Worm (Caenorhabditis elegans) whole organism, L3 larva: Measurements from ENCODE around the gene F18E3.10.

Source experiments
- ZK546.5 ChIP-seq: sonication (generic microtip); optimal IDR thresholded peaks from 2 replicates; lab custom pipeline; 2017; ENCODE audit warnings: missing biosample characterization, missing genetic modification characterization
- aly-2 ChIP-seq: fragments of 150-350 bp; optimal IDR thresholded peaks from 2 replicates; lab custom pipeline; 2014; ENCODE audit warnings: missing biosample characterization, missing genetic modification characterization
- ceh-16 ChIP-seq: sonication (generic microtip); optimal IDR thresholded peaks from 2 replicates; lab custom pipeline; 2017; ENCODE audit warnings: missing biosample characterization, missing genetic modification characterization
- ceh-9 ChIP-seq: sonication (generic microtip); optimal IDR thresholded peaks from 2 replicates; lab custom pipeline; 2018; ENCODE audit warnings: missing biosample characterization, missing genetic modification characterization
- daf-12 ChIP-seq: fragments of 150-350 bp; optimal IDR thresholded peaks from 2 replicates; lab custom pipeline; 2014; ENCODE audit warnings: missing biosample characterization, missing genetic modification reagents, missing genetic modification characterization
- egl-27 ChIP-seq: sonication (generic microtip); optimal IDR thresholded peaks from 4 replicates; lab custom pipeline; 2017; ENCODE audit warnings: missing biosample characterization, missing genetic modification reagents, missing genetic modification characterization
- egl-5 ChIP-seq: fragments of 150-350 bp; optimal IDR thresholded peaks from 2 replicates; lab custom pipeline; 2017; ENCODE audit warnings: missing biosample characterization, missing genetic modification reagents, missing genetic modification characterization, inconsistent platforms
- elt-1 ChIP-seq: fragments of 150-350 bp; optimal IDR thresholded peaks from 2 replicates; lab custom pipeline; 2014; ENCODE audit warnings: missing biosample characterization, missing genetic modification characterization
- elt-2 ChIP-seq: sonication (generic microtip); optimal IDR thresholded peaks from 2 replicates; lab custom pipeline; 2016; ENCODE audit warnings: missing genetic modification reagents, mild to moderate bottlenecking, missing genetic modification characterization, missing compliant biosample characterization
- elt-3 ChIP-seq, 3 experiments: fragments of 150-350 bp in 1 of 3; sonication (generic microtip) in 2 of 3; optimal IDR thresholded peaks; 2 replicates in 2 of 3; 4 replicates in 1 of 3; lab custom pipeline; 2014 to 2017; ENCODE audit warnings: missing biosample characterization in 3 of 3, missing genetic modification characterization in 3 of 3
- eor-1 ChIP-seq, 2 experiments: fragments of 150-350 bp; optimal IDR thresholded peaks; 2 replicates each; lab custom pipeline; 2014 to 2018; ENCODE audit warnings: missing biosample characterization in 2 of 2, missing genetic modification characterization in 2 of 2
- fkh-10 ChIP-seq: sonication (generic microtip); optimal IDR thresholded peaks from 2 replicates; lab custom pipeline; 2017; ENCODE audit warnings: missing biosample characterization, missing genetic modification reagents, missing genetic modification characterization
- fkh-2 ChIP-seq: fragments of 150-350 bp; optimal IDR thresholded peaks from 2 replicates; lab custom pipeline; 2014; ENCODE audit warnings: missing biosample characterization, missing genetic modification reagents, missing genetic modification characterization
- fos-1 ChIP-seq: fragments of 150-350 bp; optimal IDR thresholded peaks from 2 replicates; lab custom pipeline; 2014; ENCODE audit warnings: missing biosample characterization, missing genetic modification characterization
- lin-15B ChIP-seq: fragments of 150-350 bp; optimal IDR thresholded peaks from 2 replicates; lab custom pipeline; 2014; ENCODE audit warnings: missing biosample characterization, missing genetic modification characterization
- lin-39 ChIP-seq: fragments of 150-350 bp; optimal IDR thresholded peaks from 2 replicates; lab custom pipeline; 2018; ENCODE audit warnings: missing biosample characterization, missing genetic modification reagents, missing genetic modification characterization
- lsy-12 ChIP-seq: sonication (generic microtip); optimal IDR thresholded peaks from 2 replicates; lab custom pipeline; 2016; ENCODE audit warnings: mild to moderate bottlenecking, missing genetic modification characterization, missing compliant biosample characterization
- nhr-11 ChIP-seq: fragments of 150-350 bp; optimal IDR thresholded peaks from 2 replicates; lab custom pipeline; 2014; ENCODE audit warnings: missing biosample characterization, missing genetic modification characterization
- nhr-12 ChIP-seq: fragments of 150-350 bp; optimal IDR thresholded peaks from 2 replicates; lab custom pipeline; 2014; ENCODE audit warnings: missing biosample characterization, missing genetic modification characterization
- nhr-23 ChIP-seq: fragments of 150-350 bp; optimal IDR thresholded peaks from 2 replicates; lab custom pipeline; 2014; ENCODE audit warnings: missing biosample characterization, missing genetic modification reagents, missing genetic modification characterization
- nhr-237 ChIP-seq: fragments of 150-350 bp; optimal IDR thresholded peaks from 2 replicates; lab custom pipeline; 2014; ENCODE audit warnings: missing biosample characterization, missing genetic modification characterization
- nhr-25 ChIP-seq: sonication (generic microtip); optimal IDR thresholded peaks from 2 replicates; lab custom pipeline; 2017; ENCODE audit warnings: missing biosample characterization, missing genetic modification characterization
- nhr-43 ChIP-seq: sonication (generic microtip); optimal IDR thresholded peaks from 2 replicates; lab custom pipeline; 2016; ENCODE audit warnings: mild to moderate bottlenecking, missing genetic modification characterization, missing compliant biosample characterization; ENCODE audit not compliant: poor library complexity, severe bottlenecking
- nhr-67 ChIP-seq: fragments of 150-350 bp; optimal IDR thresholded peaks from 2 replicates; lab custom pipeline; 2014; ENCODE audit warnings: missing biosample characterization, missing genetic modification characterization
- nhr-76 ChIP-seq: fragments of 150-350 bp; sonication (generic microtip); optimal IDR thresholded peaks from 5 replicates; lab custom pipeline; 2014; ENCODE audit warnings: missing biosample characterization, missing genetic modification characterization
- pha-4 ChIP-seq: fragments of 150-350 bp; optimal IDR thresholded peaks from 2 replicates; lab custom pipeline; 2014; ENCODE audit warnings: missing biosample characterization, missing genetic modification reagents, missing genetic modification characterization
- pqm-1 ChIP-seq: fragments of 150-350 bp; optimal IDR thresholded peaks from 2 replicates; lab custom pipeline; 2017; ENCODE audit warnings: missing biosample characterization, missing genetic modification characterization, inconsistent platforms
- sea-2 ChIP-seq: fragments of 150-350 bp; sonication (generic microtip); optimal IDR thresholded peaks from 4 replicates; lab custom pipeline; 2014; ENCODE audit warnings: missing biosample characterization, missing genetic modification reagents, missing genetic modification characterization
- snpc-4 ChIP-seq: fragments of 150-350 bp; optimal IDR thresholded peaks from 2 replicates; lab custom pipeline; 2014; ENCODE audit warnings: missing biosample characterization, missing genetic modification characterization
- tbx-2 ChIP-seq: sonication (generic microtip); optimal IDR thresholded peaks from 2 replicates; lab custom pipeline; 2016; ENCODE audit warnings: mild to moderate bottlenecking, missing genetic modification characterization, missing compliant biosample characterization
- unc-39 ChIP-seq: sonication (generic microtip); optimal IDR thresholded peaks from 4 replicates; lab custom pipeline; 2017; ENCODE audit warnings: missing biosample characterization, missing genetic modification characterization
- unc-62 ChIP-seq: fragments of 150-350 bp; sonication (generic microtip); optimal IDR thresholded peaks from 4 replicates; lab custom pipeline; 2014; ENCODE audit warnings: missing biosample characterization, missing genetic modification reagents, missing genetic modification characterization
- zag-1 ChIP-seq: fragments of 150-350 bp; optimal IDR thresholded peaks from 2 replicates; lab custom pipeline; 2014; ENCODE audit warnings: missing biosample characterization, missing genetic modification characterization
- ztf-4 ChIP-seq: fragments of 150-350 bp; optimal IDR thresholded peaks from 2 replicates; lab custom pipeline; 2014; ENCODE audit warnings: missing biosample characterization, missing genetic modification characterization

Gene F18E3.10

ce11 chrV:7386052-7386573, 38.1 kb downstream of the F18E3.10 start, which contains the start of gene srp-6:
TSS of gene srp-6 (minus strand) at chrV:7386102.
- TF ChIP-seq fkh-2 (tag; lab: Kevin White, UChicago) (no peak), nhr-237 (no peak), pha-4 (tag; lab: Kevin White, UChicago) (peak; percentile 1)
- TF ChIP-seq, all 47 proteins: peak for 1

- TF ChIP-seq elt-1 (no peak), elt-3 (tag; optimal IDR thresholded peaks at IDR 0.05; lab: Kevin White, UChicago) (no peak), unc-62 (no peak), ztf-4 (no peak), unc-39 (tag; lab: Kevin White, UChicago) (no peak), sea-2 (GFP tag; lab: Kevin White, UChicago) (no peak), aly-2 (tag; lab: Kevin White, UChicago) (no peak), daf-12 (tag; lab: Kevin White, UChicago) (no peak), ZK546.5 (no peak), egl-5 (tag; lab: Kevin White, UChicago) (no peak), nhr-76 (tag; lab: Kevin White, UChicago) (no peak), eor-1 (tag; optimal IDR thresholded peaks at IDR 0.05; lab: Kevin White, UChicago) (no peak), lsy-12 (tag; lab: Kevin White, UChicago) (no peak), snpc-4 (tag; lab: Kevin White, UChicago) (no peak), elt-2 (no peak), pqm-1 (no peak), nhr-11 (tag; lab: Kevin White, UChicago) (no peak), fos-1 (no peak), nhr-25 (no peak)
These were observed 43.2 kb downstream of the F18E3.10 start, which contains the start of gene C03G6.17 for ce11 chrV:7381008-7381407. TSS of gene C03G6.17 (minus strand) at chrV:7381108.

ce11 chrV:7379384-7379783, 44.9 kb downstream of the F18E3.10 start, which contains the start of gene srsx-24:
TSS of gene srsx-24 (minus strand) at chrV:7379484.
- TF ChIP-seq fkh-2 (tag; lab: Kevin White, UChicago) (no peak), elt-3 (tag; optimal IDR thresholded peaks at IDR 0.05; lab: Kevin White, UChicago) (no peak), nhr-67 (tag; lab: Kevin White, UChicago) (no peak), pqm-1 (no peak), nhr-12 (tag; lab: Kevin White, UChicago) (no peak), lin-39 (no peak), ceh-9 (tag; lab: Kevin White, UChicago) (no peak), nhr-23 (tag; lab: Kevin White, UChicago) (no peak), pha-4 (tag; lab: Kevin White, UChicago) (no peak), ztf-4 (no peak), ceh-16 (no peak), aly-2 (tag; lab: Kevin White, UChicago) (no peak), sea-2 (GFP tag; lab: Kevin White, UChicago) (no peak), nhr-43 (tag; lab: Kevin White, UChicago) (no peak), zag-1 (tag; lab: Kevin White, UChicago) (no peak)

- no peak for TF ChIP-seq lin-15B (tag; lab: Kevin White, UChicago)
- no peak for TF ChIP-seq egl-27 (tag; lab: Kevin White, UChicago)
- no peak for TF ChIP-seq snpc-4 (tag; lab: Kevin White, UChicago)
- no peak for TF ChIP-seq pqm-1
- no peak for TF ChIP-seq nhr-25
- TF ChIP-seq lsy-12 (tag; lab: Kevin White, UChicago) = no peak
- TF ChIP-seq pha-4 (tag; lab: Kevin White, UChicago) = no peak
- TF ChIP-seq fkh-10 (GFP tag; lab: Kevin White, UChicago) = no peak
- TF ChIP-seq ztf-4 = no peak
- no peak for TF ChIP-seq unc-39 (tag; lab: Kevin White, UChicago)
- TF ChIP-seq elt-1 = no peak
- TF ChIP-seq aly-2 (tag; lab: Kevin White, UChicago) = no peak
- TF ChIP-seq tbx-2 = no peak
- TF ChIP-seq ceh-16 = no peak
- no peak for TF ChIP-seq nhr-237
- no peak for TF ChIP-seq lin-39
- no peak for TF ChIP-seq elt-3 (tag; optimal IDR thresholded peaks at IDR 0.05; lab: Kevin White, UChicago)
These were observed 50.1 kb downstream of the F18E3.10 start, which contains the start of gene srx-56 for ce11 chrV:7374090-7374489. TSS of gene srx-56 (plus strand) at chrV:7374390.
